Worm (Caenorhabditis elegans): ENCODE data around the gene sra-11.

DNA sequence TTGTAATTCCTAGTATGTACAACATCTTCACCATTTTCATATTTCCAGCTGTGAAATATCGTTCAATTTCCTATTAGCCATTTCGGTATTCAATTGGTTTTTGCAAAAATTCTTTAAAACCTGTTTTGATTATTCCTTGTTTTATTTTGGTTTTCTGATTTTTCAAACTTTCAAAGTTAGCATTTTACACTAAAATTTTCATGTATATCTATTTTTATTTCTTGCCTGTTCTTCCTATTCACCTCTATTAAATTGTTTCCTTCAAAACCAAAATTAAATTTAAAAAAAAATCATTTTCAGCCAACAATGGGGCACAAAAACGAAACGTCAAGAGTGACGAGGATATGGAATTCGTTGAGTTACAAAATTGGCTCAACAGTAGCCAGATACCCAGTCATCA is 21.1 kb downstream of the sra-11 start, which contains the start of gene ptr-8:
- no peak for TF ChIP-seq pes-1 (GFP tag; IDR thresholded peaks at IDR 0.05)
- no peak for TF ChIP-seq scrt-1 (GFP tag; IDR thresholded peaks at IDR 0.05)
- no peak for TF ChIP-seq ceh-36 (tag; optimal IDR thresholded peaks at IDR 0.05)
- no peak for TF ChIP-seq ama-1 (optimal IDR thresholded peaks at IDR 0.05)
- no peak for TF ChIP-seq sea-1 (GFP tag; conservative IDR thresholded peaks at IDR 0.05)
- no peak for TF ChIP-seq hnd-1 (tag; optimal IDR thresholded peaks at IDR 0.05)
- no peak for TF ChIP-seq ceh-13 (GFP tag; optimal IDR thresholded peaks at IDR 0.05)
- TF ChIP-seq hmbx-1 (tag; optimal IDR thresholded peaks at IDR 0.05), result no peak
- TF ChIP-seq aly-1 (tag; optimal IDR thresholded peaks at IDR 0.05), result no peak

Measured in whole organism, early embryonic.